Worm (Caenorhabditis elegans) whole organism, young adult: ENCODE data around the gene C02F5.10.

ENCODE experiments used
- F22D6.2 ChIP-seq: sonication (generic microtip); optimal IDR thresholded peaks from 2 replicates; lab custom pipeline; 2016; ENCODE audit warnings: mild to moderate bottlenecking, missing genetic modification characterization, missing compliant biosample characterization
- F49E8.2 ChIP-seq: sonication (generic microtip); optimal IDR thresholded peaks from 3 replicates; lab custom pipeline; 2017; ENCODE audit warnings: missing genetic modification characterization, mild to moderate bottlenecking, missing compliant biosample characterization, antibody characterized with exemption, moderate library complexity; ENCODE audit not compliant: insufficient read depth
- K12H6.12 ChIP-seq: fragments of 200-800 bp; sonication (Bioruptor generic); optimal IDR thresholded peaks from 2 replicates; lab custom pipeline; 2018; ENCODE audit warnings: mild to moderate bottlenecking, missing genetic modification characterization, missing compliant biosample characterization
- bed-2 ChIP-seq: fragments of 200-800 bp; sonication (Bioruptor generic); IDR thresholded peaks from 2 replicates; pipeline ENCODE4 v1.3.6; 2022; ENCODE audit warnings: missing genetic modification reagents, missing genetic modification characterization, missing compliant biosample characterization
- dpl-1 ChIP-seq: fragments of 150-350 bp; optimal IDR thresholded peaks from 2 replicates; lab custom pipeline; 2014; ENCODE audit warnings: missing biosample characterization, missing genetic modification reagents, missing genetic modification characterization
- egrh-3 ChIP-seq: fragments of 200-800 bp; sonication (Bioruptor generic); IDR thresholded peaks from 2 replicates; pipeline ENCODE4 v1.3.6; 2022; ENCODE audit warnings: missing genetic modification reagents, missing genetic modification characterization, missing compliant biosample characterization
- ets-4 ChIP-seq: fragments of 200-800 bp; sonication (Bioruptor generic); optimal IDR thresholded peaks from 2 replicates; lab custom pipeline; 2018; ENCODE audit warnings: mild to moderate bottlenecking, missing genetic modification characterization, missing compliant biosample characterization
- him-1 ChIP-seq: sonication (generic microtip); optimal IDR thresholded peaks from 2 replicates; lab custom pipeline; 2016; ENCODE audit warnings: missing genotype, missing genetic modification reagents, missing genetic modification characterization, missing compliant biosample characterization
- hlh-26 ChIP-seq: fragments of 200-800 bp; sonication (Bioruptor generic); conservative IDR thresholded peaks from 2 replicates; pipeline ENCODE4 v1.3.6; 2022; ENCODE audit warnings: missing genetic modification reagents, missing genetic modification characterization, missing compliant biosample characterization
- lin-35 ChIP-seq, 3 experiments: fragments of 150-350 bp in 2 of 3; sonication (generic microtip) in 1 of 3; optimal IDR thresholded peaks; 2 replicates each; lab custom pipeline; 2014 to 2018; ENCODE audit warnings: missing biosample characterization in 3 of 3, missing genetic modification characterization in 3 of 3, missing genetic modification reagents in 3 of 3
- mxl-1 ChIP-seq: sonication (generic microtip); optimal IDR thresholded peaks from 2 replicates; lab custom pipeline; 2016; ENCODE audit warnings: missing genetic modification characterization, missing compliant biosample characterization
- snpc-4 ChIP-seq, 5 experiments: fragments of 150-350 bp in 1 of 5; sonication (generic microtip) in 4 of 5; optimal IDR thresholded peaks; 2 replicates each; lab custom pipeline; 2014 to 2018; ENCODE audit warnings: missing genetic modification characterization in 5 of 5, missing biosample characterization in 3 of 5, antibody characterized with exemption in 2 of 5, mild to moderate bottlenecking in 2 of 5, missing compliant biosample characterization in 2 of 5, missing genotype in 2 of 5, moderate library complexity in 2 of 5, missing genetic modification reagents in 1 of 5
- ztf-26 ChIP-seq: sonication (generic microtip); optimal IDR thresholded peaks from 2 replicates; lab custom pipeline; 2017; ENCODE audit warnings: missing genetic modification characterization, missing compliant biosample characterization

DNA sequence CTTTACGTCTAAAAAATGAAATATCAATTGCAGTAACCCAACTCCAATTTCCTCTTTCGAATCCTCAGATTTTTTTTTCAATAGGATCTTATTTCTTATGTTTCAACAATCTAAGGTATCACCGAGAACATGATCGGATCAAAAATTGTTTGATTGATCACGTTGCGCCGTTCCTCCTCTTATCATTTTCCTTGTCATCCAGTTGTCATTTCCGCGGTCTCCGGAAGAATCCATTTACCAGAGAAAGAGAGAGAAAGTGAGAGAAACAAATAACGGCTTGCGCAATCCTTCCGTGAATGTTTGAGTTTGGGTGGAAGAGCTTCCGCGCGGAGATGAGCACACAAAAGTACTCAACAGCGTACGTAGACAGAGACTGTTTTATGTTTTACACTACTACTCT, 44.0 kb upstream of the C02F5.10 start:
- no peak for TF ChIP-seq K12H6.12 (tag; lab: Kevin White, UChicago)
- no peak for TF ChIP-seq snpc-4 (GFP tag; optimal IDR thresholded peaks at IDR 0.05; lab: Kevin White, UChicago)
- no peak for TF ChIP-seq snpc-4 (tag; optimal IDR thresholded peaks at IDR 0.05; lab: Kevin White, UChicago)
- no peak for TF ChIP-seq F49E8.2 (tag; lab: Kevin White, UChicago)
- no peak for TF ChIP-seq bed-2
- no peak for TF ChIP-seq dpl-1 (GFP tag; lab: Kevin White, UChicago)
- TF ChIP-seq hlh-26 (GFP tag; lab: Robert Waterston, UW): no peak
- no peak for TF ChIP-seq ets-4
- no peak for TF ChIP-seq lin-35 (GFP tag; optimal IDR thresholded peaks at IDR 0.05; lab: Kevin White, UChicago)
- no peak for TF ChIP-seq ztf-26 (tag; lab: Kevin White, UChicago)
- no peak for TF ChIP-seq F22D6.2 (tag; lab: Kevin White, UChicago)
- no peak for TF ChIP-seq him-1 (tag; lab: Kevin White, UChicago)
- no peak for TF ChIP-seq egrh-3 (GFP tag; lab: Robert Waterston, UW)
- TF ChIP-seq mxl-1: no peak
